Fruit fly (Drosophila melanogaster): ENCODE results near the gene Dh44.

- no peak for TF ChIP-seq CG6808 (GFP tag; optimal IDR thresholded peaks at IDR 0.05)
- TF ChIP-seq spab (GFP tag; optimal IDR thresholded peaks at IDR 0.05) = no peak
- TF ChIP-seq Sox102F (GFP tag; optimal IDR thresholded peaks at IDR 0.05) = no peak
These were observed 6.4 kb upstream of the Dh44 start, which contains the start of gene SpdS for dm6 chr3R:9631564-9631963.
